Fruit fly (Drosophila melanogaster): ENCODE data around the gene CG32086.

CG32086 gene

dm6 chr3L:11623245-11623883 is 39.5 kb upstream of the CG32086 start (continued):
- TF ChIP-seq CG31388 (GFP tag; optimal IDR thresholded peaks at IDR 0.05): no peak
- peak; percentile 15 for TF ChIP-seq B-H2 (GFP tag; optimal IDR thresholded peaks at IDR 0.05)
- peak; percentile 61 for TF ChIP-seq Myb (GFP tag; optimal IDR thresholded peaks at IDR 0.05)
- TF ChIP-seq nom (GFP tag; optimal IDR thresholded peaks at IDR 0.05): peak; percentile 68
- TF ChIP-seq slbo (GFP tag; IDR thresholded peaks at IDR 0.05): peak; percentile 25; the same call in 1 of the 2 replicates
- peak; percentile 25; the same call in 1 of the 3 replicates for TF ChIP-seq CG34224 (GFP tag; IDR thresholded peaks at IDR 0.05; ENCODE audit: partially characterized antibody)
- no peak for TF ChIP-seq scrt (GFP tag; optimal IDR thresholded peaks at IDR 0.05)
- TF ChIP-seq CG13287 (GFP tag; IDR thresholded peaks at IDR 0.05; ENCODE audit: partially characterized antibody): peak; percentile 59
- peak; percentile 43; the same call in 1 of the 4 replicates for TF ChIP-seq chinmo (GFP tag; IDR thresholded peaks at IDR 0.05; ENCODE audit: partially characterized antibody)
- peak; percentile 41; the same call in 1 of the 3 replicates for TF ChIP-seq row (GFP tag; IDR thresholded peaks at IDR 0.05)
- TF ChIP-seq Bgb (GFP tag; IDR thresholded peaks at IDR 0.05; ENCODE audit: partially characterized antibody): peak; percentile 31; the same call in 1 of the 2 replicates
- TF ChIP-seq HmgD (GFP tag; optimal IDR thresholded peaks at IDR 0.05): no peak
- TF ChIP-seq sens (GFP tag): peak; percentile 46
- peak; percentile 16 for TF ChIP-seq CG15514 (GFP tag; optimal IDR thresholded peaks at IDR 0.05)
- TF ChIP-seq chm (GFP tag; IDR thresholded peaks at IDR 0.05): no peak
- TF ChIP-seq CG2889 (GFP tag; IDR thresholded peaks at IDR 0.05): no peak
- peak; percentile 33 for TF ChIP-seq E2f2 (GFP tag; IDR thresholded peaks at IDR 0.05)
- peak; percentile 25 for TF ChIP-seq pzg (GFP tag; optimal IDR thresholded peaks at IDR 0.05)
- TF ChIP-seq crp (GFP tag; optimal IDR thresholded peaks at IDR 0.05): peak in 1 of 2 experiments; percentile 87
- no peak for TF ChIP-seq vnd (GFP tag; IDR thresholded peaks at IDR 0.05; ENCODE audit: partially characterized antibody)
- TF ChIP-seq HLH4C (GFP tag; IDR thresholded peaks at IDR 0.05; ENCODE audit: partially characterized antibody): peak; percentile 16; the same call in 1 of the 3 replicates

dm6 chr3L:11622750-11623149 is 38.9 kb upstream of the CG32086 start:
- TF ChIP-seq CG7372 (GFP tag; IDR thresholded peaks at IDR 0.05) (no peak), Gsc (GFP tag; IDR thresholded peaks at IDR 0.05) (no peak), exex (tag; optimal IDR thresholded peaks at IDR 0.05) (peak; percentile 83), slp2 (GFP tag; optimal IDR thresholded peaks at IDR 0.05) (no peak), sug (tag; optimal IDR thresholded peaks at IDR 0.05) (peak; percentile 44), CG12104 (GFP tag; optimal IDR thresholded peaks at IDR 0.05) (no peak), ERR (GFP tag; optimal IDR thresholded peaks at IDR 0.05) (no peak), sens (GFP tag) (peak; percentile 2), D19A (tag; optimal IDR thresholded peaks at IDR 0.05) (peak; percentile 41), Pdp1 (GFP tag; optimal IDR thresholded peaks at IDR 0.05) (peak in 1 of 2 experiments; percentile 13), D19B (GFP tag; optimal IDR thresholded peaks at IDR 0.05) (no peak), CG10959 (GFP tag; IDR thresholded peaks at IDR 0.05) (no peak), sim (GFP tag; IDR thresholded peaks at IDR 0.05) (no peak), CG12659 (GFP tag; optimal IDR thresholded peaks at IDR 0.05) (no peak), gfzf (GFP tag; optimal IDR thresholded peaks at IDR 0.05) (no peak), sna (GFP tag; IDR thresholded peaks at IDR 0.05; ENCODE audit: partially characterized antibody) (no peak), gsb-n (tag; optimal IDR thresholded peaks at IDR 0.05) (no peak), CG34376 (GFP tag; optimal IDR thresholded peaks at IDR 0.05) (peak; percentile 23), CG12391 (tag; optimal IDR thresholded peaks at IDR 0.05) (no peak), Neu2 (GFP tag; optimal IDR thresholded peaks at IDR 0.05; ENCODE audit: borderline replicate concordance) (no peak), CG12236 (GFP tag; optimal IDR thresholded peaks at IDR 0.05) (no peak), pb (GFP tag; optimal IDR thresholded peaks at IDR 0.05) (no peak), CG6813 (GFP tag; optimal IDR thresholded peaks at IDR 0.05) (no peak), Vsx1 (GFP tag; optimal IDR thresholded peaks at IDR 0.05) (peak; percentile 0), CG1233 (GFP tag; optimal IDR thresholded peaks at IDR 0.05) (no peak), CG3995 (GFP tag; optimal IDR thresholded peaks at IDR 0.05) (no peak), CG6683 (GFP tag; optimal IDR thresholded peaks at IDR 0.05) (no peak), mirr (GFP tag; optimal IDR thresholded peaks at IDR 0.05) (peak; percentile 51)
